Worm (Caenorhabditis elegans): ENCODE results near the gene nspe-3.

DNA sequence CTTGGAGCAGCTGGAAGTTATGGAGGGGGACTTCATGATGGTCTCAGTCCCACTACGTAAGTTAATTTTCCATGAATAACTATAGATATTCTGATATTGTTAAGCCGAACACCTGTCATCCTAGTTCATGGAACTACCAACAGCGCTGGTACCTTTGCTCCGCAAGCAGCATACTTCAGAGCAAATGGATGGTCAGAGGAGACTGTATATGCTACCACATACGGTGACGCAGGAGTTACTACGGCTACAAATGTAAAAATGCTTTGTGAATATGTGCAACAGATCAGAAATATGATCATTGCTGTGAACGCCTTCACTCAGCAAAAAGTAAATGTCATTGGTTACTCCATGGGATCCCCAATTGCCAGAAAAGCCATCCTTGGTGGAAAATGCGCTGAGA lies 11.6 kb upstream of the nspe-3 start:
- TF ChIP-seq nhr-11 (tag; optimal IDR thresholded peaks at IDR 0.05) = no peak
- TF ChIP-seq lin-39 (tag; optimal IDR thresholded peaks at IDR 0.05) = no peak
- TF ChIP-seq hlh-4 (tag; optimal IDR thresholded peaks at IDR 0.05) = no peak
- TF ChIP-seq elt-3 (tag; optimal IDR thresholded peaks at IDR 0.05) = no peak
- TF ChIP-seq ceh-90 (tag; optimal IDR thresholded peaks at IDR 0.05) = no peak
- no peak for TF ChIP-seq ama-1 (optimal IDR thresholded peaks at IDR 0.05)
- no peak for TF ChIP-seq snpc-4 (tag; optimal IDR thresholded peaks at IDR 0.05)
